Worm (Caenorhabditis elegans) whole organism, mixed stage, embryonic: ENCODE measurements around the gene C08B6.8.

ENCODE experiments used
- M03D4.4 ChIP-seq: sonication (generic microtip); optimal IDR thresholded peaks from 2 replicates; lab custom pipeline; 2017; ENCODE audit warnings: mild to moderate bottlenecking, missing genetic modification characterization, missing compliant biosample characterization
- bed-3 ChIP-seq: fragments of 200-800 bp; sonication (Bioruptor generic); optimal IDR thresholded peaks from 3 replicates; lab custom pipeline; 2018; ENCODE audit warnings: mild to moderate bottlenecking, missing genetic modification characterization, moderate library complexity, missing compliant biosample characterization
- blmp-1 ChIP-seq: fragments of 150-350 bp; optimal IDR thresholded peaks from 2 replicates; lab custom pipeline; 2014; ENCODE audit warnings: missing biosample characterization, missing genetic modification characterization
- ceh-39 ChIP-seq: fragments of 150-350 bp; optimal IDR thresholded peaks from 2 replicates; lab custom pipeline; 2014; ENCODE audit warnings: missing biosample characterization, missing genetic modification characterization
- ceh-43 ChIP-seq: fragments of 200-800 bp; sonication (Bioruptor generic); optimal IDR thresholded peaks from 2 replicates; lab custom pipeline; 2018; ENCODE audit warnings: mild to moderate bottlenecking, missing genetic modification characterization, moderate library complexity, missing compliant biosample characterization
- ceh-83 ChIP-seq: fragments of 200-800 bp; sonication (Bioruptor generic); optimal IDR thresholded peaks from 2 replicates; lab custom pipeline; 2018; ENCODE audit warnings: mild to moderate bottlenecking, missing genetic modification characterization, missing compliant biosample characterization
- ces-1 ChIP-seq: fragments of 150-350 bp; optimal IDR thresholded peaks from 2 replicates; lab custom pipeline; 2014; ENCODE audit warnings: missing biosample characterization, missing genetic modification reagents, missing genetic modification characterization
- cnd-1 ChIP-seq: fragments of 200-800 bp; sonication (Bioruptor generic); optimal IDR thresholded peaks from 2 replicates; lab custom pipeline; 2018; ENCODE audit warnings: mild to moderate bottlenecking, missing genetic modification characterization, missing compliant biosample characterization
- drap-1 ChIP-seq: fragments of 200-800 bp; sonication (Bioruptor generic); optimal IDR thresholded peaks from 3 replicates; lab custom pipeline; 2018; ENCODE audit warnings: mild to moderate bottlenecking, missing genetic modification characterization, missing compliant biosample characterization
- elt-3 ChIP-seq: fragments of 150-350 bp; optimal IDR thresholded peaks from 2 replicates; lab custom pipeline; 2014; ENCODE audit warnings: missing biosample characterization, missing genetic modification characterization
- flh-1 ChIP-seq: fragments of 200-800 bp; sonication (Bioruptor generic); optimal IDR thresholded peaks from 2 replicates; lab custom pipeline; 2018; ENCODE audit warnings: mild to moderate bottlenecking, missing genetic modification characterization, moderate library complexity, missing compliant biosample characterization
- ham-2 ChIP-seq: fragments of 200-800 bp; sonication (Bioruptor generic); optimal IDR thresholded peaks from 2 replicates; lab custom pipeline; 2018; ENCODE audit warnings: mild to moderate bottlenecking, missing genetic modification characterization, missing compliant biosample characterization
- hlh-1 ChIP-seq: fragments of 150-350 bp; optimal IDR thresholded peaks from 2 replicates; lab custom pipeline; 2014; ENCODE audit warnings: missing biosample characterization, missing genetic modification reagents, missing genetic modification characterization
- lin-13 ChIP-seq: fragments of 150-350 bp; optimal IDR thresholded peaks from 2 replicates; lab custom pipeline; 2014; ENCODE audit warnings: missing biosample characterization, missing genetic modification characterization
- lin-32 ChIP-seq: fragments of 200-800 bp; sonication (Bioruptor generic); optimal IDR thresholded peaks from 2 replicates; lab custom pipeline; 2018; ENCODE audit warnings: mild to moderate bottlenecking, missing genetic modification characterization, missing compliant biosample characterization
- mab-5 ChIP-seq: fragments of 150-350 bp; optimal IDR thresholded peaks from 2 replicates; lab custom pipeline; 2014; ENCODE audit warnings: missing biosample characterization, missing genetic modification characterization
- mep-1 ChIP-seq: fragments of 150-350 bp; optimal IDR thresholded peaks from 2 replicates; lab custom pipeline; 2017; ENCODE audit warnings: missing biosample characterization, missing genetic modification reagents, missing genetic modification characterization, inconsistent platforms
- mls-2 ChIP-seq: sonication (generic microtip); optimal IDR thresholded peaks from 2 replicates; lab custom pipeline; 2016; ENCODE audit warnings: mild to moderate bottlenecking, missing genetic modification characterization, moderate library complexity, missing compliant biosample characterization
- nhr-12 ChIP-seq: fragments of 150-350 bp; optimal IDR thresholded peaks from 2 replicates; lab custom pipeline; 2014; ENCODE audit warnings: missing biosample characterization, missing genetic modification characterization
- nhr-2 ChIP-seq: fragments of 150-350 bp; optimal IDR thresholded peaks from 2 replicates; lab custom pipeline; 2014; ENCODE audit warnings: missing biosample characterization, missing genetic modification characterization
- nhr-237 ChIP-seq: fragments of 150-350 bp; optimal IDR thresholded peaks from 2 replicates; lab custom pipeline; 2014; ENCODE audit warnings: missing biosample characterization, missing genetic modification characterization
- nhr-28 ChIP-seq: fragments of 150-350 bp; optimal IDR thresholded peaks from 2 replicates; lab custom pipeline; 2014; ENCODE audit warnings: missing biosample characterization, missing genetic modification characterization
- nhr-76 ChIP-seq: sonication (generic microtip); optimal IDR thresholded peaks from 2 replicates; lab custom pipeline; 2017; ENCODE audit warnings: missing biosample characterization, missing genetic modification characterization
- pha-4 ChIP-seq: fragments of 150-350 bp; optimal IDR thresholded peaks from 2 replicates; lab custom pipeline; 2018; ENCODE audit warnings: missing biosample characterization, missing genetic modification reagents, missing genetic modification characterization
- sem-2 ChIP-seq: fragments of 200-800 bp; sonication (Bioruptor generic); optimal IDR thresholded peaks from 2 replicates; lab custom pipeline; 2018; ENCODE audit warnings: mild to moderate bottlenecking, missing genetic modification characterization, missing compliant biosample characterization
- snpc-4 ChIP-seq: fragments of 150-350 bp; optimal IDR thresholded peaks from 2 replicates; lab custom pipeline; 2014; ENCODE audit warnings: missing biosample characterization, missing genetic modification characterization
- sptf-1 ChIP-seq: sonication (generic microtip); optimal IDR thresholded peaks from 2 replicates; lab custom pipeline; 2017; ENCODE audit warnings: mild to moderate bottlenecking, missing genetic modification characterization, moderate library complexity, missing compliant biosample characterization
- tbx-8 ChIP-seq: fragments of 200-800 bp; sonication (Bioruptor generic); optimal IDR thresholded peaks from 2 replicates; lab custom pipeline; 2018; ENCODE audit warnings: mild to moderate bottlenecking, missing genetic modification characterization, moderate library complexity, missing compliant biosample characterization
- unc-120 ChIP-seq: sonication (generic microtip); optimal IDR thresholded peaks from 2 replicates; lab custom pipeline; 2017; ENCODE audit warnings: missing genetic modification characterization, missing compliant biosample characterization; ENCODE audit not compliant: poor library complexity, severe bottlenecking
- unc-39 ChIP-seq: fragments of 150-350 bp; optimal IDR thresholded peaks from 2 replicates; lab custom pipeline; 2014; ENCODE audit warnings: missing biosample characterization, missing genetic modification characterization
- zip-8 ChIP-seq: fragments of 150-350 bp; optimal IDR thresholded peaks from 2 replicates; lab custom pipeline; 2014; ENCODE audit warnings: missing biosample characterization, missing genetic modification characterization
- ztf-11 ChIP-seq: fragments of 150-350 bp; optimal IDR thresholded peaks from 2 replicates; lab custom pipeline; 2014; ENCODE audit warnings: missing biosample characterization, missing genetic modification characterization

C08B6.8 gene

DNA sequence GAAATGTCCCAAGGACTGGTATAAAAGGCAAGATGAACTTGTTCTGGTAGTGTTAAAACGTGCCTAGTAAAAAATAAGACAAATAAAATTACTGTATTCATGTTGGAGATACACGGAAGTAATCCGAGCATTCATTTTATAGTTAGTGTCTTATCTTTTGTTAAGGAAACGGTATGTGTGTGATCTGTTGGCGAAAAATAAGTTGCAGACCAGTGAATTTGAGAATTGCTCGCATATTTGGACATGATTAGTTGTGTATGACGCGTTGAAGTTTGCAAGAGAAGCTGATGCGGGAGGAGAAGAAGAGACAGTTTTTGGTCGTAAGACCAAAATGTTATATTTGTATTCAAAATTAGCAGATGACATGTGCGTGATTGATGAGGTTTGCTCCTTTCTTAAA, 32.5 kb upstream of the C08B6.8 start, which contains the start of gene C08B6.14:
TSS of gene C08B6.14 (minus strand) at position 101 of the 400 bp plus-strand sequence.
- no peak for TF ChIP-seq ham-2
- no peak for TF ChIP-seq flh-1 (GFP tag; lab: Kevin White, UChicago)
- no peak for TF ChIP-seq mls-2 (tag; lab: Kevin White, UChicago)
- TF ChIP-seq nhr-28 (tag; lab: Kevin White, UChicago) = no peak
- no peak for TF ChIP-seq drap-1 (GFP tag; lab: Kevin White, UChicago)

DNA sequence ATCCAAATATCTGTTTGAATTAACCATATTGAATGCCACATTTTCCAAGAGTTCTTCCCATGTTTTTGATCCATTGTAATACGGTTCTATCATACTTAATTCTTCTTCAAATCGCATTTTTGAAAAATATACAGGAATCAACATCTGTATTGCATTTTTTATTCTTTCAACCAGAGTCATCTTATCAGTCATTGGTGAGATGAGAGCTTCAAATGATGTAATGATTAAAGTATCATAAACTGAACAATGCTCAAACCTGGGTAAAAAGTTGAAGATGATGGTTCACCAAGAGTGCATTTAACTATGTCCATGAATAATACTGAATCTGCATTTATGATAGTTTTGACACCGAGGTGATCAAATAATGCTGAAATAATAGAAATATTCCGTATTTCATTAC, 30.6 kb upstream of the C08B6.8 start:
- TF ChIP-seq nhr-237 (tag; lab: Kevin White, UChicago) (no peak), ces-1 (no peak), ceh-39 (tag; lab: Kevin White, UChicago) (no peak), flh-1 (GFP tag; lab: Kevin White, UChicago) (no peak), mab-5 (no peak)
- TF ChIP-seq, all 35 proteins: peak for 0

DNA sequence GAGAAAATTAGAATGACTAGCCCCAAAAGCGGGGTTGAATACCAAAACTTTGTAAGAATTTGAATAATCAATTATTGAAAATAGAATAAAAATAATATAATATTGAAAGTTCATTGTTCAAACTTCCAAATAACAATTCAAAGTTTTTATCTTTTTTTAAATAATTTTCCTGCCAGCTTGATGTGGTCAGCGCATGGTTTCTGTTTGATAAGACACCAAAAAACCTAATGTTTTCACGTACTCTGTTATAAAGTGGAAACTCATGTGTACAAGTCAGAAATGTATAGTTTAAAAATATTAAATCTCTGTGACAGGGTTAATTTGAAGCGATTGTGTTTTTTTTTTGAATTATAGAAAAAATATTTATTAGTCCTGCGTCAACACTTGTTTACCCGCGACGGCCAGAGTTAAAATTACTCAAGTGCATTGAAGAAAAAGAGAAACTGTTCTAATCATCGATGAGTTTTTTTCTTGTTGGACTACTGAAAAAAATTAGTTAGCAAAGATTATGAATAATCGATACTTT, 29.6 kb upstream of the C08B6.8 start, which contains the start of gene ugt-17:
TSS of gene ugt-17 (minus strand) at position 180 of the 526 bp plus-strand sequence.
- TF ChIP-seq blmp-1 (tag; lab: Kevin White, UChicago) (no peak), ceh-83 (GFP tag; lab: Kevin White, UChicago) (no peak), nhr-2 (tag; lab: Kevin White, UChicago) (no peak), lin-13 (no peak), ces-1 (no peak), M03D4.4 (tag; lab: Kevin White, UChicago) (no peak), tbx-8 (GFP tag; lab: Kevin White, UChicago) (no peak), mls-2 (tag; lab: Kevin White, UChicago) (no peak), pha-4 (tag; lab: Kevin White, UChicago) (no peak), drap-1 (GFP tag; lab: Kevin White, UChicago) (no peak), nhr-76 (tag; lab: Kevin White, UChicago) (no peak), ceh-43 (no peak), bed-3 (GFP tag; lab: Kevin White, UChicago) (no peak), mab-5 (no peak), sem-2 (GFP tag; lab: Kevin White, UChicago) (no peak), ham-2 (no peak), elt-3 (tag; lab: Kevin White, UChicago) (no peak), unc-120 (tag; lab: Kevin White, UChicago) (no peak), ceh-39 (tag; lab: Kevin White, UChicago) (no peak)

DNA sequence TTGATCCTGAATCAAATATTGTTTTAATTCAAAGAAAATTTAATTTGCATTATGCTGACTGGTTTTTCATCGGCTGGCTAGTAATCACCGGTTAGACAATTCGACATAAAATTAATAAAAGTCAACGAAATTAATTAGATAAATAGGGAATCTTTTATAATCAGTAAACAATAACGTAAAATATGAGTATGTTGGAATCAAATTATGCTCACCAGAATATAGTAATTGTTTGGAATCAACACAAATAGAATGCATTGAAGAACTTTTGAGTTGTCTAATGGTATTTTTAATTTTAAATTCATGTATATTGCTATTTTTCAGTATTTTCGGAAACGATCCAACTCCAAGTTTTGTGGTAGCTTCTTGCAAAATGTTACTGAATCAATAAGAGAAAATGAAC, 29.0 kb upstream of the C08B6.8 start, which contains the start of gene C08B6.2:
TSS of gene C08B6.2 (plus strand) at position 301 of the 400 bp plus-strand sequence.
- TF ChIP-seq lin-32 (GFP tag; lab: Kevin White, UChicago) = no peak
- no peak for TF ChIP-seq unc-39 (tag; lab: Kevin White, UChicago)
- no peak for TF ChIP-seq hlh-1 (tag; lab: Kevin White, UChicago)
- no peak for TF ChIP-seq mep-1 (tag; lab: Kevin White, UChicago)
- no peak for TF ChIP-seq tbx-8 (GFP tag; lab: Kevin White, UChicago)
- no peak for TF ChIP-seq nhr-28 (tag; lab: Kevin White, UChicago)
- TF ChIP-seq snpc-4 = no peak
- TF ChIP-seq ztf-11 (tag; lab: Kevin White, UChicago) = no peak
- TF ChIP-seq ceh-83 (GFP tag; lab: Kevin White, UChicago) = no peak
- no peak for TF ChIP-seq flh-1 (GFP tag; lab: Kevin White, UChicago)
- no peak for TF ChIP-seq nhr-2 (tag; lab: Kevin White, UChicago)
- no peak for TF ChIP-seq M03D4.4 (tag; lab: Kevin White, UChicago)
- no peak for TF ChIP-seq mls-2 (tag; lab: Kevin White, UChicago)
- TF ChIP-seq lin-13 = no peak
- TF ChIP-seq zip-8 = no peak
- no peak for TF ChIP-seq nhr-76 (tag; lab: Kevin White, UChicago)
- no peak for TF ChIP-seq cnd-1 (tag; lab: Kevin White, UChicago)
- TF ChIP-seq nhr-12 (tag; lab: Kevin White, UChicago) = no peak
- no peak for TF ChIP-seq sptf-1
- TF ChIP-seq blmp-1 (tag; lab: Kevin White, UChicago) = no peak

DNA sequence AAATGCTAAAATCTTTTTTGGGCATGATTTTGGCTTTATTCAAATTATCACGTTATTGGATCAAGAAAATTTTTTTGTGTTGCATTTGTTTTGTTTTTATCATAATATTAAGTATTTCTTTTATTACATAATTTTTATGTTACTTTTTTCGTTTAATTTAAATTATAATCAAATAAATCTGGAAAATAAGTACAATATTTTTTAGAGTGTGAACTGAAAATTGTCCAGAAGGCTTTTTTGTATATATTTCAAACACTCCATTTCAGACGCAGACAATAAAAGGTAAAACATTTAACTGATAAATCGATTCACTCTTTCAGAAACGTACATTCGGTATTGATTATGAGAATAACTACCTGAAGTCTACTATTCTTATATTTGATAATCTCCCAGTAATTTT, 27.1 kb upstream of the C08B6.8 start, which contains the start of gene C08B6.11:
TSS of gene C08B6.11 (plus strand) at position 301 of the 400 bp plus-strand sequence.
- TF ChIP-seq sem-2 (GFP tag; lab: Kevin White, UChicago) = no peak
- TF ChIP-seq lin-13 = no peak
- TF ChIP-seq nhr-76 (tag; lab: Kevin White, UChicago) = no peak
- no peak for TF ChIP-seq ham-2
- TF ChIP-seq mls-2 (tag; lab: Kevin White, UChicago) = no peak
- TF ChIP-seq flh-1 (GFP tag; lab: Kevin White, UChicago) = no peak
- no peak for TF ChIP-seq hlh-1 (tag; lab: Kevin White, UChicago)
- no peak for TF ChIP-seq cnd-1 (tag; lab: Kevin White, UChicago)
- no peak for TF ChIP-seq nhr-2 (tag; lab: Kevin White, UChicago)
- TF ChIP-seq, all 35 proteins: peak for 0
